Worm (Caenorhabditis elegans): ENCODE results near the gene C27A7.3.

Gene C27A7.3

ce11 chrV:12095865-12096264 lies 44.9 kb upstream of the C27A7.3 start, which contains the start of gene nhr-207 (continued):
- no peak for TF ChIP-seq lim-7 (GFP tag; IDR thresholded peaks at IDR 0.05)
- TF ChIP-seq dpl-1 (GFP tag; optimal IDR thresholded peaks at IDR 0.05) = no peak
- peak; percentile 85 for TF ChIP-seq nhr-6 (tag; optimal IDR thresholded peaks at IDR 0.05)
- peak; percentile 54 for TF ChIP-seq nhr-102 (tag; optimal IDR thresholded peaks at IDR 0.05)
- TF ChIP-seq madf-9 (GFP tag; conservative IDR thresholded peaks at IDR 0.05) = no peak
- no peak for TF ChIP-seq pqm-1 (tag; optimal IDR thresholded peaks at IDR 0.05)
- TF ChIP-seq ztf-7 (tag; optimal IDR thresholded peaks at IDR 0.05) = no peak
- TF ChIP-seq zfp-2 (tag; optimal IDR thresholded peaks at IDR 0.05) = no peak
- no peak for TF ChIP-seq lin-29 (GFP tag; IDR thresholded peaks at IDR 0.05)
- no peak for TF ChIP-seq jun-1 (tag; optimal IDR thresholded peaks at IDR 0.05)
- no peak for TF ChIP-seq daf-8 (GFP tag; IDR thresholded peaks at IDR 0.05)
- TF ChIP-seq F37D6.2 (tag; optimal IDR thresholded peaks at IDR 0.05) = no peak
- no peak for TF ChIP-seq aly-2 (tag; optimal IDR thresholded peaks at IDR 0.05)
- TF ChIP-seq spr-1 (tag; optimal IDR thresholded peaks at IDR 0.05) = no peak
- TF ChIP-seq fkh-10 (GFP tag; optimal IDR thresholded peaks at IDR 0.05) = no peak
- TF ChIP-seq nhr-77 (tag; optimal IDR thresholded peaks at IDR 0.05) = peak; percentile 20
- TF ChIP-seq hlh-30 (tag; optimal IDR thresholded peaks at IDR 0.05; ENCODE audit: insufficient read depth) = no peak
- TF ChIP-seq lin-39 (tag; optimal IDR thresholded peaks at IDR 0.05) = no peak
- no peak for TF ChIP-seq daf-12 (tag; optimal IDR thresholded peaks at IDR 0.05)
- TF ChIP-seq Y75B8A.6 (GFP tag; IDR thresholded peaks at IDR 0.05) = no peak
- no peak for TF ChIP-seq ceh-28 (tag; optimal IDR thresholded peaks at IDR 0.05)
- TF ChIP-seq zfp-3 (GFP tag; conservative IDR thresholded peaks at IDR 0.05) = no peak
- TF ChIP-seq skn-1 (tag; optimal IDR thresholded peaks at IDR 0.05) = no peak
- TF ChIP-seq daf-16 (GFP tag; optimal IDR thresholded peaks at IDR 0.05) = no peak
- TF ChIP-seq daf-16 (tag; optimal IDR thresholded peaks at IDR 0.05) = peak; percentile 51
- TF ChIP-seq pha-4 (GFP tag; IDR thresholded peaks at IDR 0.05) = no peak
- no peak for TF ChIP-seq pha-4 (tag; optimal IDR thresholded peaks at IDR 0.05)
- TF ChIP-seq mdl-1 (tag; optimal IDR thresholded peaks at IDR 0.05) = peak in 1 of 2 experiments; percentile 71
- TF ChIP-seq T20F7.1 (GFP tag; optimal IDR thresholded peaks at IDR 0.05) = no peak
- no peak for TF ChIP-seq lin-13 (GFP tag; optimal IDR thresholded peaks at IDR 0.05)
- peak; percentile 39 for TF ChIP-seq hlh-11 (tag; optimal IDR thresholded peaks at IDR 0.05)
- no peak for TF ChIP-seq dmd-8 (GFP tag; IDR thresholded peaks at IDR 0.05)
- TF ChIP-seq egl-43 (GFP tag; IDR thresholded peaks at IDR 0.05) = no peak

ce11 chrV:12098123-12098522 lies 42.6 kb upstream of the C27A7.3 start, which contains the start of gene nhr-209:
Gene nhr-209, plus strand, starts transcription at chrV:12098149.
- TF ChIP-seq nhr-42 (GFP tag; IDR thresholded peaks at IDR 0.05) (no peak), F44E2.7 (GFP tag; IDR thresholded peaks at IDR 0.05) (no peak), nhr-28 (tag; optimal IDR thresholded peaks at IDR 0.05) (peak; percentile 82), daf-19 (GFP tag; conservative IDR thresholded peaks at IDR 0.05) (no peak), F26F4.8 (GFP tag; conservative IDR thresholded peaks at IDR 0.05) (no peak), zip-2 (tag; optimal IDR thresholded peaks at IDR 0.05) (no peak), spr-3 (GFP tag; optimal IDR thresholded peaks at IDR 0.05) (no peak), daf-8 (GFP tag; IDR thresholded peaks at IDR 0.05) (no peak), duxl-1 (tag; optimal IDR thresholded peaks at IDR 0.05; ENCODE audit: poor library complexity) (no peak)

ce11 chrV:12100794-12101343 lies 39.9 kb upstream of the C27A7.3 start, which contains the start of gene nhr-154:
Gene nhr-154, plus strand, starts transcription at chrV:12101293.
- TF ChIP-seq saeg-2 (GFP tag; IDR thresholded peaks at IDR 0.05) (no peak), dmd-6 (GFP tag; IDR thresholded peaks at IDR 0.05) (peak; percentile 6; the same call in 1 of the 2 replicates), nhr-77 (tag; optimal IDR thresholded peaks at IDR 0.05) (no peak), nhr-28 (tag; optimal IDR thresholded peaks at IDR 0.05) (peak; percentile 39), T20F7.1 (GFP tag; optimal IDR thresholded peaks at IDR 0.05) (no peak), ama-1 (optimal IDR thresholded peaks at IDR 0.05) (no peak), mdl-1 (tag; optimal IDR thresholded peaks at IDR 0.05) (no peak), egl-43 (GFP tag; IDR thresholded peaks at IDR 0.05) (no peak), snpc-1.2 (GFP tag; IDR thresholded peaks at IDR 0.05) (no peak), tag-97 (GFP tag; IDR thresholded peaks at IDR 0.05) (no peak), nhr-6 (tag; optimal IDR thresholded peaks at IDR 0.05) (peak; percentile 81), hmg-1.1 (GFP tag; IDR thresholded peaks at IDR 0.05) (peak; percentile 52; the same call in 1 of the 2 replicates), ceh-62 (tag; optimal IDR thresholded peaks at IDR 0.05) (no peak), hlh-11 (tag; optimal IDR thresholded peaks at IDR 0.05) (no peak), ceh-32 (tag; optimal IDR thresholded peaks at IDR 0.05; ENCODE audit: poor library complexity) (no peak), lsy-2 (tag; optimal IDR thresholded peaks at IDR 0.05) (peak in 1 of 2 experiments; percentile 49), dve-1 (tag; optimal IDR thresholded peaks at IDR 0.05; ENCODE audit: insufficient read depth) (peak; percentile 48)

Measured in whole organism, L4 larva.